Fruit fly (Drosophila melanogaster) whole organism, embryonic: ENCODE data around the gene NetB.

Source experiments
- Adf1 ChIP-seq: fragments of 200-800 bp; sonication (Bioruptor generic); IDR thresholded peaks from 2 replicates; pipeline ENCODE4 v1.3.6; 2022; ENCODE audit warnings: missing biosample characterization, missing genetic modification characterization
- Asciz ChIP-seq: fragments of 200-800 bp; sonication (Bioruptor generic); optimal IDR thresholded peaks from 2 replicates; lab custom pipeline; 2017; ENCODE audit warnings: missing biosample characterization, mild to moderate bottlenecking, missing genetic modification characterization, missing genetic modification reagents
- Atf6 ChIP-seq: fragments of 200-800 bp; sonication (Bioruptor generic); IDR thresholded peaks from 2 replicates; pipeline ENCODE4 v1.3.6; 2022; ENCODE audit warnings: missing biosample characterization, missing genetic modification characterization
- Bdp1 ChIP-seq: fragments of 200-800 bp; sonication (Bioruptor generic); optimal IDR thresholded peaks from 3 replicates; lab custom pipeline; 2016; ENCODE audit warnings: missing biosample characterization, missing genetic modification characterization
- CG10654 ChIP-seq: fragments of 200-800 bp; sonication (Bioruptor generic); optimal IDR thresholded peaks from 2 replicates; lab custom pipeline; 2016; ENCODE audit warnings: missing biosample characterization, missing genetic modification characterization
- CG17361 ChIP-seq: fragments of 200-800 bp; sonication (Bioruptor generic); IDR thresholded peaks from 3 replicates; pipeline ENCODE4 v1.3.6; 2022; ENCODE audit warnings: missing biosample characterization, missing genetic modification characterization
- CG18476 ChIP-seq: fragments of 200-800 bp; sonication (Bioruptor generic); optimal IDR thresholded peaks from 2 replicates; lab custom pipeline; 2016; ENCODE audit warnings: missing biosample characterization, mild to moderate bottlenecking, missing genetic modification characterization
- CG30020 ChIP-seq: fragments of 200-800 bp; optimal IDR thresholded peaks from 2 replicates; lab custom pipeline; 2019; ENCODE audit warnings: missing biosample characterization, mild to moderate bottlenecking, missing genetic modification characterization, moderate library complexity
- CG3065 ChIP-seq: fragments of 200-800 bp; sonication (Bioruptor generic); optimal IDR thresholded peaks from 2 replicates; lab custom pipeline; 2016; ENCODE audit warnings: missing biosample characterization, missing genetic modification characterization
- CG3281 ChIP-seq: fragments of 200-800 bp; sonication (Bioruptor generic); optimal IDR thresholded peaks from 3 replicates; lab custom pipeline; 2017; ENCODE audit warnings: missing biosample characterization, mild to moderate bottlenecking, missing genetic modification characterization
- CG4730 ChIP-seq: fragments of 200-800 bp; sonication (Bioruptor generic); IDR thresholded peaks from 2 replicates; pipeline ENCODE4 v1.3.6; 2022; ENCODE audit warnings: missing biosample characterization, missing genetic modification characterization
- CG6272 ChIP-seq: fragments of 200-800 bp; sonication (Bioruptor generic); IDR thresholded peaks from 2 replicates; pipeline ENCODE4 v1.3.6; 2022; ENCODE audit warnings: missing biosample characterization, missing genetic modification characterization
- CG7556 ChIP-seq: fragments of 200-800 bp; sonication (Bioruptor generic); optimal IDR thresholded peaks from 2 replicates; lab custom pipeline; 2017; ENCODE audit warnings: missing biosample characterization, mild to moderate bottlenecking, missing genetic modification characterization
- CG9876 ChIP-seq: fragments of 200-800 bp; sonication (Bioruptor generic); optimal IDR thresholded peaks from 2 replicates; lab custom pipeline; 2016; ENCODE audit warnings: missing biosample characterization, missing genetic modification characterization
- CG9932 ChIP-seq: fragments of 200-800 bp; sonication (Bioruptor generic); IDR thresholded peaks from 2 replicates; pipeline ENCODE4 v1.3.6; 2022; ENCODE audit warnings: missing biosample characterization, missing genetic modification characterization
- D19A ChIP-seq: fragments of 200-800 bp; optimal IDR thresholded peaks from 3 replicates; lab custom pipeline; 2019; ENCODE audit warnings: missing biosample characterization, mild to moderate bottlenecking, missing genetic modification characterization, moderate library complexity
- Dad ChIP-seq: fragments of 200-800 bp; sonication (Bioruptor generic); optimal IDR thresholded peaks from 3 replicates; lab custom pipeline; 2016; ENCODE audit warnings: missing biosample characterization, missing genetic modification characterization
- Ets65A ChIP-seq: fragments of 200-800 bp; sonication (Bioruptor generic); peaks from one replicate; lab custom pipeline; 2016; ENCODE audit warnings: missing biosample characterization, missing genetic modification characterization
- Fer2 ChIP-seq: fragments of 200-800 bp; sonication (Bioruptor generic); optimal IDR thresholded peaks from 2 replicates; lab custom pipeline; 2018; ENCODE audit warnings: missing biosample characterization, mild to moderate bottlenecking, missing genetic modification characterization, moderate library complexity
- Gsc ChIP-seq: fragments of 200-800 bp; sonication (Bioruptor generic); IDR thresholded peaks from 2 replicates; pipeline ENCODE4 v1.3.6; 2022; ENCODE audit warnings: missing biosample characterization, missing genetic modification characterization
- Gug ChIP-seq: fragments of 200-800 bp; sonication (Bioruptor generic); IDR thresholded peaks from 4 replicates; pipeline ENCODE4 v1.3.6; 2022; ENCODE audit warnings: missing biosample characterization, missing genetic modification characterization
- H15 ChIP-seq: fragments of 200-800 bp; sonication (Bioruptor generic); IDR thresholded peaks from 3 replicates; pipeline ENCODE4 v1.3.6; 2022; ENCODE audit warnings: missing biosample characterization, missing genetic modification characterization
- Lim3 ChIP-seq: fragments of 200-800 bp; sonication (Bioruptor generic); IDR thresholded peaks from 2 replicates; pipeline ENCODE4 v1.3.6; 2022; ENCODE audit warnings: missing biosample characterization, missing genetic modification characterization
- Max ChIP-seq: fragments of 200-800 bp; sonication (Bioruptor generic); optimal IDR thresholded peaks from 2 replicates; lab custom pipeline; 2016; ENCODE audit warnings: missing biosample characterization, mild to moderate bottlenecking, missing genetic modification characterization
- Med ChIP-seq: fragments of 200-800 bp; sonication (Bioruptor generic); peaks from one replicate; lab custom pipeline; 2016; ENCODE audit warnings: missing biosample characterization, missing genetic modification characterization, mild to moderate bottlenecking, inconsistent platforms, moderate library complexity
- NfI ChIP-seq: fragments of 200-800 bp; sonication (Bioruptor generic); optimal IDR thresholded peaks from 3 replicates; lab custom pipeline; 2018; ENCODE audit warnings: missing biosample characterization, mild to moderate bottlenecking, missing genetic modification characterization, moderate library complexity
- Ptx1 ChIP-seq: fragments of 200-800 bp; sonication (Bioruptor generic); IDR thresholded peaks from 2 replicates; pipeline ENCODE4 v1.3.6; 2022; ENCODE audit warnings: missing biosample characterization, missing genetic modification characterization
- Side ChIP-seq: fragments of 200-800 bp; sonication (Bioruptor generic); optimal IDR thresholded peaks from 2 replicates; lab custom pipeline; 2016; ENCODE audit warnings: missing biosample characterization, missing genetic modification characterization
- Sin3A ChIP-seq: fragments of >200 bp; optimal IDR thresholded peaks from 2 replicates; lab custom pipeline; 2018
- Vsx1 ChIP-seq: fragments of 200-800 bp; sonication (Bioruptor generic); optimal IDR thresholded peaks from 2 replicates; lab custom pipeline; 2017; ENCODE audit warnings: missing biosample characterization, mild to moderate bottlenecking, missing genetic modification characterization, missing genetic modification reagents
- ato ChIP-seq: fragments of 200-800 bp; sonication (Bioruptor generic); IDR thresholded peaks from 2 replicates; pipeline ENCODE4 v1.3.6; 2022; ENCODE audit warnings: missing biosample characterization, missing genetic modification characterization; ENCODE audit not compliant: partially characterized antibody
- chm ChIP-seq: fragments of 200-800 bp; sonication (Bioruptor generic); IDR thresholded peaks from 2 replicates; pipeline ENCODE4 v1.3.6; 2022; ENCODE audit warnings: missing biosample characterization, missing genetic modification characterization
- ci ChIP-seq: fragments of 200-800 bp; sonication (Bioruptor generic); IDR thresholded peaks from 3 replicates; pipeline ENCODE4 v1.3.6; 2022; ENCODE audit warnings: missing biosample characterization, missing genetic modification characterization
- croc ChIP-seq: fragments of 200-800 bp; sonication (Bioruptor generic); conservative IDR thresholded peaks from 3 replicates; pipeline ENCODE4 v1.3.6; 2022; ENCODE audit warnings: missing biosample characterization, missing genetic modification characterization
- crp ChIP-seq, 2 experiments: fragments of 200-800 bp; sonication (Bioruptor generic); optimal IDR thresholded peaks; 2 replicates in 1 of 2; 3 replicates in 1 of 2; lab custom pipeline; 2017; ENCODE audit warnings: missing biosample characterization in 2 of 2, missing genetic modification characterization in 2 of 2, mild to moderate bottlenecking in 1 of 2, moderate library complexity in 1 of 2
- en ChIP-seq: fragments of 200-800 bp; sonication (Bioruptor generic); optimal IDR thresholded peaks from 2 replicates; lab custom pipeline; 2016; ENCODE audit warnings: missing biosample characterization, missing genetic modification characterization
- eve ChIP-seq, 2 experiments: fragments of >200 bp; optimal IDR thresholded peaks; 2 replicates each; lab custom pipeline; 2017; ENCODE audit warnings: missing biosample characterization in 2 of 2, missing genetic modification characterization in 2 of 2
- exex ChIP-seq: fragments of 200-800 bp; sonication (Bioruptor generic); optimal IDR thresholded peaks from 4 replicates; lab custom pipeline; 2018; ENCODE audit warnings: missing biosample characterization, mild to moderate bottlenecking, missing genetic modification characterization, moderate library complexity
- fd3F ChIP-seq: fragments of 200-800 bp; sonication (Bioruptor generic); optimal IDR thresholded peaks from 2 replicates; lab custom pipeline; 2018; ENCODE audit warnings: missing biosample characterization, mild to moderate bottlenecking, missing genetic modification characterization, moderate library complexity
- fru ChIP-seq: fragments of >200 bp; optimal IDR thresholded peaks from 2 replicates; lab custom pipeline; 2017
- hbn ChIP-seq: fragments of 200-800 bp; sonication (Bioruptor generic); IDR thresholded peaks from 2 replicates; pipeline ENCODE4 v1.3.6; 2022; ENCODE audit warnings: missing biosample characterization, missing genetic modification characterization; ENCODE audit not compliant: partially characterized antibody
- jumu ChIP-seq: fragments of 200-800 bp; sonication (Bioruptor generic); optimal IDR thresholded peaks from 3 replicates; lab custom pipeline; 2016; ENCODE audit warnings: missing biosample characterization, missing genetic modification characterization
- kah ChIP-seq: fragments of 200-800 bp; sonication (Bioruptor generic); optimal IDR thresholded peaks from 2 replicates; lab custom pipeline; 2018; ENCODE audit warnings: missing biosample characterization, mild to moderate bottlenecking, missing genetic modification characterization
- maf-S ChIP-seq: fragments of 200-800 bp; sonication (Bioruptor generic); optimal IDR thresholded peaks from 2 replicates; lab custom pipeline; 2016; ENCODE audit warnings: missing biosample characterization, missing genetic modification characterization
- nom ChIP-seq: fragments of 200-800 bp; sonication (Bioruptor generic); optimal IDR thresholded peaks from 2 replicates; lab custom pipeline; 2017; ENCODE audit warnings: missing biosample characterization, missing genetic modification characterization, mild to moderate bottlenecking, moderate library complexity, missing genetic modification reagents
- onecut ChIP-seq: fragments of 200-800 bp; sonication (Bioruptor generic); IDR thresholded peaks from 2 replicates; pipeline ENCODE4 v1.3.6; 2022; ENCODE audit warnings: missing biosample characterization, missing genetic modification characterization
- pfk ChIP-seq: fragments of 200-800 bp; sonication (Bioruptor generic); optimal IDR thresholded peaks from 2 replicates; lab custom pipeline; 2018; ENCODE audit warnings: missing biosample characterization, mild to moderate bottlenecking, missing genetic modification characterization, moderate library complexity
- phol ChIP-seq: fragments of 200-800 bp; sonication (Bioruptor generic); optimal IDR thresholded peaks from 3 replicates; lab custom pipeline; 2018; ENCODE audit warnings: missing biosample characterization, mild to moderate bottlenecking, missing genetic modification characterization, moderate library complexity
- rib ChIP-seq: fragments of 200-800 bp; sonication (Bioruptor generic); IDR thresholded peaks from 2 replicates; pipeline ENCODE4 v1.3.6; 2022; ENCODE audit warnings: missing biosample characterization, missing genetic modification characterization
- schlank ChIP-seq: fragments of 200-800 bp; sonication (Bioruptor generic); optimal IDR thresholded peaks from 2 replicates; lab custom pipeline; 2018; ENCODE audit warnings: missing biosample characterization, mild to moderate bottlenecking, missing genetic modification characterization
- sens ChIP-seq: fragments of 200-800 bp; sonication (Bioruptor generic); peaks from one replicate; lab custom pipeline; 2016; ENCODE audit warnings: missing biosample characterization, missing genetic modification characterization
- sim ChIP-seq: fragments of 200-800 bp; sonication (Bioruptor generic); IDR thresholded peaks from 2 replicates; pipeline ENCODE4 v1.3.6; 2022; ENCODE audit warnings: missing biosample characterization, missing genetic modification characterization
- zen ChIP-seq: fragments of 200-800 bp; sonication (Bioruptor generic); optimal IDR thresholded peaks from 3 replicates; lab custom pipeline; 2018; ENCODE audit warnings: missing biosample characterization, mild to moderate bottlenecking, missing genetic modification characterization, moderate library complexity

The NetB gene

DNA sequence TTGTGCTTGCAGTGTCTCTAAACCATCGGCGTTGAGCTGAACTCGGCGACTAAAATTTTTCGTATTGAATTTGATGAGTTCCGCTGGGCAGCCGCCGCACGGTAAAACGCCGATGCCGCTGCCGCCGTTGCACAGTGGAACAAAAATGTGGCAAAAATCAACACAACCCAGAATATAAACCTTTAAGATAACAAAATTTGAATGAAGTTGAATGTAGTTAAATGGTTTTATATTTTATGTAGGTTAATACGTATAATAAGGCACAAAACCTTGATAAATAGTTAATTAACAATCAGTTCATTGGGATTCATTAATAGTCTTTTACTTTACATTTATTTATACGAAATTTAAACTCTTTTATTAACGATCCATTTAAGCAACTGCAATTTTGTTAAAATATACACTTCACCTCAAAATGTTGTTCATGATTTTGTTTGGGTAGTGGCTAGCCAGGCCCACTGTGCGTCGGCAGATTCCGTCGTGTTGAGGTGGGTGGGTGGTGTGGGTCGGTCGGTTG lies 16.6 kb upstream of the NetB start, which contains the start of gene CG15890 (continued):
- TF ChIP-seq onecut (GFP tag; lab: Robert Waterston, UW): 0 out of 2 replicates have a peak, but pooled peaks have one; percentile 11
- TF ChIP-seq Vsx1 (GFP tag; lab: Kevin White, UChicago): no peak
- TF ChIP-seq CG3281 (GFP tag; lab: Kevin White, UChicago): peak; percentile 71
- no peak; the same call in none of the 2 replicates for TF ChIP-seq Adf1
- TF ChIP-seq kah: no peak
- TF ChIP-seq CG6272 (GFP tag; lab: Robert Waterston, UW): no peak
- peak; percentile 0 for TF ChIP-seq NfI
- TF ChIP-seq eve (GFP tag; optimal IDR thresholded peaks at IDR 0.05; lab: Kevin White, UChicago): peak in 1 of 2 experiments; percentile 62
- peak; percentile 60 for TF ChIP-seq D19A
- no peak for TF ChIP-seq Side
- no peak for TF ChIP-seq sim (GFP tag; lab: Robert Waterston, UW)
- TF ChIP-seq Dad: no peak
- TF ChIP-seq Atf6: peak; percentile 57; the same call in 1 of the 2 replicates
- no peak for TF ChIP-seq ci (GFP tag; lab: Robert Waterston, UW)
- TF ChIP-seq jumu: no peak
- TF ChIP-seq CG4730 (GFP tag; lab: Robert Waterston, UW): no peak
- no peak for TF ChIP-seq nom (GFP tag; lab: Kevin White, UChicago)
- no peak for TF ChIP-seq CG3065
- no peak for TF ChIP-seq Sin3A (lab: Kevin White, UChicago)
- peak; percentile 4 for TF ChIP-seq CG30020
- TF ChIP-seq fd3F (GFP tag; lab: Kevin White, UChicago): peak; percentile 14
- no peak for TF ChIP-seq schlank
- TF ChIP-seq ato (GFP tag; lab: Robert Waterston, UW): no peak
- no peak for TF ChIP-seq rib (GFP tag; lab: Robert Waterston, UW)
- no peak for TF ChIP-seq chm
- no peak for TF ChIP-seq en (GFP tag; lab: Kevin White, UChicago)
- TF ChIP-seq H15 (GFP tag; lab: Robert Waterston, UW): no peak
- TF ChIP-seq Ptx1: no peak
- no peak for TF ChIP-seq Gsc
- no peak for TF ChIP-seq hbn (GFP tag; lab: Robert Waterston, UW)
- TF ChIP-seq crp (GFP tag; optimal IDR thresholded peaks at IDR 0.05; lab: Kevin White, UChicago): no peak
- TF ChIP-seq pfk (GFP tag; lab: Kevin White, UChicago): no peak
- TF ChIP-seq fru: no peak
- no peak for TF ChIP-seq CG9876 (GFP tag; lab: Kevin White, UChicago)
- TF ChIP-seq Fer2: no peak
- peak; percentile 30 for TF ChIP-seq CG10654 (GFP tag; lab: Kevin White, UChicago)
- no peak for TF ChIP-seq Gug
- no peak for TF ChIP-seq Max (GFP tag; lab: Kevin White, UChicago)
- no peak for TF ChIP-seq maf-S (GFP tag; lab: Kevin White, UChicago)
- TF ChIP-seq CG18476 (GFP tag; lab: Kevin White, UChicago): peak; percentile 42
- peak; percentile 72 for TF ChIP-seq Ets65A
- peak; percentile 83 for TF ChIP-seq CG7556 (GFP tag; lab: Kevin White, UChicago)
- TF ChIP-seq CG17361 (GFP tag; lab: Robert Waterston, UW): peak; percentile 82
- TF ChIP-seq Lim3 (GFP tag; lab: Robert Waterston, UW): no peak
- TF ChIP-seq exex (tag; lab: Kevin White, UChicago): no peak
- peak; percentile 48 for TF ChIP-seq zen
- TF ChIP-seq sens: peak; percentile 87
- TF ChIP-seq phol (tag; lab: Kevin White, UChicago): peak; percentile 77
- no peak for TF ChIP-seq Bdp1
- peak; percentile 40 for TF ChIP-seq Asciz (GFP tag; lab: Kevin White, UChicago)
- TF ChIP-seq Med: peak; percentile 83
- 0 out of 3 replicates have a peak, but pooled peaks have one; percentile 21 for TF ChIP-seq croc (GFP tag; lab: Robert Waterston, UW)
- no peak for TF ChIP-seq CG9932 (GFP tag; lab: Robert Waterston, UW)
